Worm (Caenorhabditis elegans) whole organism, late embryonic: Measurements from ENCODE around the gene Y102A5C.2.

Experiments used
- C38D4.7 ChIP-seq: fragments of 200-800 bp; sonication (Bioruptor generic); optimal IDR thresholded peaks from 2 replicates; lab custom pipeline; 2018; ENCODE audit warnings: mild to moderate bottlenecking, missing genetic modification characterization, moderate library complexity, missing compliant biosample characterization
- F13H6.1 ChIP-seq: sonication (generic microtip); optimal IDR thresholded peaks from 2 replicates; lab custom pipeline; 2016; ENCODE audit warnings: missing genetic modification characterization, missing compliant biosample characterization
- K02D7.2 ChIP-seq: sonication (generic microtip); optimal IDR thresholded peaks from 2 replicates; lab custom pipeline; 2017; ENCODE audit warnings: mild to moderate bottlenecking, missing genetic modification characterization, missing compliant biosample characterization
- K09A11.1 ChIP-seq: sonication (generic microtip); optimal IDR thresholded peaks from 2 replicates; lab custom pipeline; 2017; ENCODE audit warnings: antibody characterized with exemption, mild to moderate bottlenecking, missing genetic modification characterization, missing compliant biosample characterization; ENCODE audit not compliant: insufficient read depth
- T23F11.4 ChIP-seq: fragments of 200-800 bp; sonication (Bioruptor generic); optimal IDR thresholded peaks from 2 replicates; lab custom pipeline; 2018; ENCODE audit warnings: mild to moderate bottlenecking, missing genetic modification characterization, missing compliant biosample characterization
- ahr-1 ChIP-seq: sonication (generic microtip); optimal IDR thresholded peaks from 2 replicates; lab custom pipeline; 2016; ENCODE audit warnings: missing genetic modification characterization, missing compliant biosample characterization
- ama-1 ChIP-seq: fragments of 150-350 bp; optimal IDR thresholded peaks from 2 replicates; lab custom pipeline; 2014
- ceh-14 ChIP-seq: sonication (generic microtip); optimal IDR thresholded peaks from 2 replicates; lab custom pipeline; 2016; ENCODE audit warnings: missing genotype, missing genetic modification characterization, missing compliant biosample characterization
- ceh-18 ChIP-seq: sonication (generic microtip); optimal IDR thresholded peaks from 2 replicates; lab custom pipeline; 2016; ENCODE audit warnings: missing genetic modification characterization, missing compliant biosample characterization
- ceh-2 ChIP-seq: sonication (generic microtip); optimal IDR thresholded peaks from 2 replicates; lab custom pipeline; 2016; ENCODE audit warnings: missing genotype, missing genetic modification characterization, missing compliant biosample characterization
- ceh-22 ChIP-seq: sonication (generic microtip); optimal IDR thresholded peaks from 2 replicates; lab custom pipeline; 2017; ENCODE audit warnings: missing biosample characterization, missing genetic modification characterization
- ceh-30 ChIP-seq: fragments of 150-350 bp; optimal IDR thresholded peaks from 2 replicates; lab custom pipeline; 2014; ENCODE audit warnings: missing biosample characterization, missing genetic modification characterization
- ceh-34 ChIP-seq: sonication (generic microtip); optimal IDR thresholded peaks from 2 replicates; lab custom pipeline; 2016; ENCODE audit warnings: mild to moderate bottlenecking, missing genetic modification characterization, missing compliant biosample characterization
- ceh-6 ChIP-seq: fragments of 200-800 bp; sonication (Bioruptor generic); optimal IDR thresholded peaks from 2 replicates; lab custom pipeline; 2018; ENCODE audit warnings: mild to moderate bottlenecking, missing genetic modification characterization, missing compliant biosample characterization
- che-1 ChIP-seq: sonication (generic microtip); optimal IDR thresholded peaks from 2 replicates; lab custom pipeline; 2016; ENCODE audit warnings: mild to moderate bottlenecking, missing genetic modification characterization, missing compliant biosample characterization
- dmd-4 ChIP-seq: sonication (generic microtip); optimal IDR thresholded peaks from 2 replicates; lab custom pipeline; 2016; ENCODE audit warnings: borderline replicate concordance, missing genetic modification characterization, missing compliant biosample characterization
- dve-1 ChIP-seq: sonication (generic microtip); optimal IDR thresholded peaks from 2 replicates; lab custom pipeline; 2017; ENCODE audit warnings: antibody characterized with exemption, mild to moderate bottlenecking, missing genetic modification characterization, missing compliant biosample characterization
- elt-4 ChIP-seq: sonication (generic microtip); optimal IDR thresholded peaks from 2 replicates; lab custom pipeline; 2016; ENCODE audit warnings: missing genetic modification characterization, missing compliant biosample characterization
- ets-4 ChIP-seq: sonication (generic microtip); optimal IDR thresholded peaks from 2 replicates; lab custom pipeline; 2016; ENCODE audit warnings: missing genetic modification characterization, missing compliant biosample characterization
- hlh-13 ChIP-seq: fragments of 200-800 bp; sonication (Bioruptor generic); optimal IDR thresholded peaks from 2 replicates; lab custom pipeline; 2018; ENCODE audit warnings: mild to moderate bottlenecking, missing genetic modification characterization, missing compliant biosample characterization
- hlh-30 ChIP-seq: sonication (generic microtip); optimal IDR thresholded peaks from 2 replicates; lab custom pipeline; 2017; ENCODE audit warnings: antibody characterized with exemption, missing genetic modification characterization, missing compliant biosample characterization; ENCODE audit not compliant: insufficient read depth
- hlh-6 ChIP-seq: sonication (generic microtip); optimal IDR thresholded peaks from 2 replicates; lab custom pipeline; 2016; ENCODE audit warnings: missing genotype, missing genetic modification characterization, missing compliant biosample characterization
- hlh-8 ChIP-seq: sonication (generic microtip); optimal IDR thresholded peaks from 2 replicates; lab custom pipeline; 2016; ENCODE audit warnings: missing genotype, missing genetic modification characterization, missing compliant biosample characterization
- lim-6 ChIP-seq: sonication (generic microtip); optimal IDR thresholded peaks from 2 replicates; lab custom pipeline; 2016; ENCODE audit warnings: missing genetic modification characterization, missing compliant biosample characterization
- lin-11 ChIP-seq: fragments of 200-800 bp; sonication (Bioruptor generic); optimal IDR thresholded peaks from 2 replicates; lab custom pipeline; 2018; ENCODE audit warnings: mild to moderate bottlenecking, missing genetic modification characterization, missing compliant biosample characterization
- madf-2 ChIP-seq: sonication (generic microtip); optimal IDR thresholded peaks from 2 replicates; lab custom pipeline; 2017; ENCODE audit warnings: missing genetic modification characterization, missing compliant biosample characterization
- mec-3 ChIP-seq: sonication (generic microtip); optimal IDR thresholded peaks from 2 replicates; lab custom pipeline; 2016; ENCODE audit warnings: borderline replicate concordance, missing genetic modification characterization, missing compliant biosample characterization
- nfya-1 ChIP-seq: sonication (generic microtip); optimal IDR thresholded peaks from 2 replicates; lab custom pipeline; 2017; ENCODE audit warnings: missing genetic modification characterization, mild to moderate bottlenecking, missing compliant biosample characterization, antibody characterized with exemption, moderate library complexity
- nhr-11 ChIP-seq: fragments of 150-350 bp; optimal IDR thresholded peaks from 2 replicates; lab custom pipeline; 2014; ENCODE audit warnings: missing biosample characterization, missing genetic modification characterization
- nhr-232 ChIP-seq: sonication (generic microtip); optimal IDR thresholded peaks from 2 replicates; lab custom pipeline; 2016; ENCODE audit warnings: missing genetic modification characterization, missing compliant biosample characterization
- npax-4 ChIP-seq: sonication (generic microtip); optimal IDR thresholded peaks from 2 replicates; lab custom pipeline; 2016; ENCODE audit warnings: missing genetic modification characterization, missing compliant biosample characterization
- odd-2 ChIP-seq: sonication (generic microtip); optimal IDR thresholded peaks from 2 replicates; lab custom pipeline; 2017; ENCODE audit warnings: antibody characterized with exemption, mild to moderate bottlenecking, missing genetic modification characterization, missing compliant biosample characterization
- pha-4 ChIP-seq: fragments of 150-350 bp; optimal IDR thresholded peaks from 2 replicates; lab custom pipeline; 2018; ENCODE audit warnings: missing biosample characterization, missing genetic modification reagents, missing genetic modification characterization
- rnt-1 ChIP-seq: sonication (generic microtip); optimal IDR thresholded peaks from 2 replicates; lab custom pipeline; 2016; ENCODE audit warnings: missing genetic modification characterization, missing compliant biosample characterization
- sdc-2 ChIP-seq: sonication (generic microtip); optimal IDR thresholded peaks from 2 replicates; lab custom pipeline; 2016; ENCODE audit warnings: missing genotype, missing genetic modification characterization, missing compliant biosample characterization
- sox-2 ChIP-seq: fragments of 200-800 bp; sonication (Bioruptor generic); IDR thresholded peaks from 2 replicates; pipeline ENCODE4 v1.3.6; 2022; ENCODE audit warnings: missing genetic modification reagents, missing genetic modification characterization, missing compliant biosample characterization
- sox-4 ChIP-seq: sonication (generic microtip); optimal IDR thresholded peaks from 2 replicates; lab custom pipeline; 2017; ENCODE audit warnings: mild to moderate bottlenecking, missing genetic modification characterization, inconsistent platforms, missing compliant biosample characterization
- syd-9 ChIP-seq: sonication (generic microtip); optimal IDR thresholded peaks from 2 replicates; lab custom pipeline; 2016; ENCODE audit warnings: mild to moderate bottlenecking, missing genetic modification characterization, moderate library complexity, missing compliant biosample characterization
- tbx-2 ChIP-seq: sonication (generic microtip); optimal IDR thresholded peaks from 2 replicates; lab custom pipeline; 2016; ENCODE audit warnings: missing genetic modification characterization, missing compliant biosample characterization
- tbx-7 ChIP-seq: sonication (generic microtip); optimal IDR thresholded peaks from 2 replicates; lab custom pipeline; 2016; ENCODE audit warnings: missing genotype, missing genetic modification characterization, missing compliant biosample characterization
- ttx-3 ChIP-seq: sonication (generic microtip); optimal IDR thresholded peaks from 2 replicates; lab custom pipeline; 2016; ENCODE audit warnings: missing genetic modification reagents, missing genetic modification characterization, missing compliant biosample characterization
- unc-3 ChIP-seq, 2 experiments: fragments of 200-800 bp in 1 of 2; sonication (Bioruptor generic) in 1 of 2; sonication (generic microtip) in 1 of 2; conservative IDR thresholded peaks in 1 of 2; optimal IDR thresholded peaks in 1 of 2; 2 replicates each; pipeline versions ENCODE4 v1.3.6 to Lab custom; 2016 to 2022; ENCODE audit warnings: missing compliant biosample characterization in 2 of 2, missing genetic modification characterization in 2 of 2, missing genetic modification reagents in 1 of 2
- unc-42 ChIP-seq: sonication (generic microtip); optimal IDR thresholded peaks from 2 replicates; lab custom pipeline; 2016; ENCODE audit warnings: missing genotype, missing genetic modification characterization, missing compliant biosample characterization
- unc-55 ChIP-seq: sonication (generic microtip); optimal IDR thresholded peaks from 2 replicates; lab custom pipeline; 2017; ENCODE audit warnings: missing biosample characterization, missing genetic modification reagents, missing genetic modification characterization
- unc-86 ChIP-seq: sonication (generic microtip); optimal IDR thresholded peaks from 2 replicates; lab custom pipeline; 2016; ENCODE audit warnings: missing genetic modification characterization, missing compliant biosample characterization
- zip-5 ChIP-seq: sonication (generic microtip); optimal IDR thresholded peaks from 2 replicates; lab custom pipeline; 2016; ENCODE audit warnings: missing genetic modification characterization, missing compliant biosample characterization
- ztf-16 ChIP-seq: sonication (generic microtip); optimal IDR thresholded peaks from 2 replicates; lab custom pipeline; 2017; ENCODE audit warnings: missing genetic modification characterization, missing compliant biosample characterization

Y102A5C.2 gene

DNA sequence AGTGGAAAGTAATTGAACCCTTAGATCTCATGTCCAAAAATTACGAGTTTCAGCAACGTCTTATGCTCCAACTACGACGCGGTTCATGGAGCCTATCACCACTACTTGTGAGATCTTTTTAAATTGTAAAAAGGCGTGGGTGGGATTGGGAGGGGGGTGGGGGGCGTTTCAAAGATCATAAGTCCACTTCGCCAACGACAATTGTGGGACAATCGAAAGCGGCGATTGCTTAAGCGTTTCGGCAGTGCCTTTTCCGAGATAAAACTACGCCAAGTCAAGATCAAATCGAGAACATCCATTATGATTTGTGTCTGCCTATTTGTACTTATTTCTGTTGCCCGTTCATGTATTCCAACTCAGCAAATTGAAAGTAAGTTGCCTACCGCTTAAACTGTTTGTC is 37.7 kb downstream of the Y102A5C.2 start, which contains the start of gene clec-239:
TSS of gene clec-239 (plus strand) at position 301 of the 400 bp plus-strand sequence.
- no peak for TF ChIP-seq hlh-8 (tag; lab: Kevin White, UChicago)
- no peak for TF ChIP-seq che-1
- TF ChIP-seq dmd-4 (tag; lab: Kevin White, UChicago): no peak
- no peak for TF ChIP-seq F13H6.1 (tag; lab: Kevin White, UChicago)
- TF ChIP-seq ceh-6 (GFP tag; lab: Kevin White, UChicago): no peak
- no peak for TF ChIP-seq mec-3
- no peak for TF ChIP-seq hlh-30 (tag; lab: Kevin White, UChicago)
- no peak for TF ChIP-seq madf-2 (tag; lab: Kevin White, UChicago)

DNA sequence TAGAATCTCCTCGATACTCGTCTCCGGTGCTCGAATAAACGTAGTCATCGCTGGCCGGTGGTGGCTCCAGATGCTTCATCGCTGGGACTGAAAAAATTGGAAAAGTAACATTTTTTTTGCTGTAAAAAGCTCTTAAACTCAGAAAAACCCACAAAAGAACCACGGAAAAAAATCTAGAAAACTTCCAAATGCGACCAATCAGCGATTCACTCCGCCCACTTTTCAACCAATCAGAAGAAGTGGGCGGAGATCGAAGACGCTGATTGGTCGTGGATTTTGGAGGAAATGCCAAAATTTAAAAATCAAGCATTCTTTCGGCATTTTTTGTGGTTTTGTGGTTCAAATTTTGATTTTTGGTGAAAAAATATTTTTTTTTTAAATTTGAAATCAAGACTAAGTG is 40.4 kb downstream of the Y102A5C.2 start:
- TF ChIP-seq ets-4 (no peak), ttx-3 (tag; lab: Kevin White, UChicago) (no peak), ahr-1 (tag; lab: Kevin White, UChicago) (no peak), sox-4 (tag; lab: Kevin White, UChicago) (no peak), pha-4 (tag; lab: Kevin White, UChicago) (no peak), nfya-1 (tag; lab: Kevin White, UChicago) (peak; percentile 84)

DNA sequence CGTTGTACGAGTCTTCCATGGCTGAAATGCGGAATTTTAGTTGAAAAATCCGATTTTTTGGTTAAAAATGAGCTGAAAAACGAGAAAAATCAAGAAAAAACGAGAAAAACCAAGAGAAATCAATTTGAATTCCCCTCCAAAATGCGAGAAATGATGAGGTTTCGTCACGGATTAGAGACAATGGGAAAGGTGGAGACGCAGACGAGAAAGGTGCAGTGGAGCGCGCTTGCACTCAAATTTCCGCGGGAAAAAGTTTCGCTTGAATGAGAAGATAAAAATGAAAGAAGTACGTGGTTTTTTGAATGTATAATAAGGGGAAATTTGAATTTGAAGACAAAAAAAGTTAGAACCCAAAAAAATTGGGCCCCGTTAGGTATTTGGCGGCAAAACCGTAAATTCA is 47.1 kb downstream of the Y102A5C.2 start, which contains the start of gene efl-1:
TSS of gene efl-1 (minus strand) at position 21 of the 400 bp plus-strand sequence.
- TF ChIP-seq zip-5 (tag; lab: Kevin White, UChicago) (no peak), ceh-6 (GFP tag; lab: Kevin White, UChicago) (no peak), F13H6.1 (tag; lab: Kevin White, UChicago) (no peak), T23F11.4 (no peak), ceh-34 (tag; lab: Kevin White, UChicago) (peak; percentile 56), sox-2 (GFP tag; lab: Robert Waterston, UW) (no peak; the same call in 1 of the 2 replicates), ahr-1 (tag; lab: Kevin White, UChicago) (no peak), elt-4 (tag; lab: Kevin White, UChicago) (no peak), hlh-6 (tag; lab: Kevin White, UChicago) (no peak), che-1 (no peak), nfya-1 (tag; lab: Kevin White, UChicago) (peak; percentile 86), nhr-232 (tag; lab: Kevin White, UChicago) (no peak), tbx-2 (tag; lab: Kevin White, UChicago) (peak; percentile 52), npax-4 (no peak), K09A11.1 (tag; lab: Kevin White, UChicago) (peak; percentile 21), ceh-22 (tag; lab: Kevin White, UChicago) (no peak), unc-3 (GFP tag; conservative IDR thresholded peaks at IDR 0.05; lab: Robert Waterston, UW) (no peak), unc-3 (tag; optimal IDR thresholded peaks at IDR 0.05; lab: Kevin White, UChicago) (no peak), sdc-2 (no peak), odd-2 (tag; lab: Kevin White, UChicago) (no peak), ceh-2 (tag; lab: Kevin White, UChicago) (no peak), tbx-7 (tag; lab: Kevin White, UChicago) (no peak), sox-4 (tag; lab: Kevin White, UChicago) (no peak), ceh-14 (tag; lab: Kevin White, UChicago) (peak; percentile 77), nhr-11 (no peak), ets-4 (peak; percentile 17), ceh-18 (tag; lab: Kevin White, UChicago) (peak; percentile 70), unc-86 (tag; lab: Kevin White, UChicago) (no peak), ama-1 (no peak), dve-1 (tag; lab: Kevin White, UChicago) (peak; percentile 57), pha-4 (tag; lab: Kevin White, UChicago) (no peak), lim-6 (tag; lab: Kevin White, UChicago) (no peak), rnt-1 (tag; lab: Kevin White, UChicago) (peak; percentile 78), K02D7.2 (no peak), unc-55 (GFP tag; lab: Kevin White, UChicago) (peak; percentile 88), ztf-16 (no peak), hlh-13 (GFP tag; lab: Kevin White, UChicago) (no peak), C38D4.7 (no peak), madf-2 (tag; lab: Kevin White, UChicago) (no peak), unc-42 (tag; lab: Kevin White, UChicago) (peak; percentile 98), ceh-30 (tag; lab: Kevin White, UChicago) (no peak), syd-9 (tag; lab: Kevin White, UChicago) (no peak), hlh-30 (tag; lab: Kevin White, UChicago) (peak; percentile 8), lin-11 (tag; lab: Kevin White, UChicago) (no peak), hlh-8 (tag; lab: Kevin White, UChicago) (no peak)
